Fruit fly (Drosophila melanogaster): ENCODE measurements around the gene Megf8.

The Megf8 gene

DNA sequence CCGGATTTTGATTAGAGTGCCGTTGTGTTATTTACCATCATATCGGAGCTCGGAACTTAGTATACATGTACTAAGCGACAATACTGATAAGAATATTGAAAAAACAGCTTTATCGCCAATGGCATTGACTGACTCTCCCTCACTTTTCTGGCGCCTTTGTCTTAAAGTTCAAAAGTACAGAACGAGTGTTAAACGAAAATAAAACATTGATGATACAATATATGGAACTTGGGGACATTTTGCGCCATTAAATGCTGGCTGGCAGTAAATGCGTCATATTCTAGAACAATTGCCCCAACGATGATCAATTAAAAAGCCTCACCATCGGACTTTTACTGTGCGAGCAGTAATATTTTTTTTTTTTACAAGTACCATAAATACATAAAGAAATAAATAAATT lies 51.9 kb downstream of the Megf8 start (continued):
- TF ChIP-seq ss (GFP tag; optimal IDR thresholded peaks at IDR 0.05) (peak; percentile 15 to 40), Smox (GFP tag; optimal IDR thresholded peaks at IDR 0.05) (no peak), Sox14 (GFP tag; optimal IDR thresholded peaks at IDR 0.05) (peak; percentile 36), achi (GFP tag; optimal IDR thresholded peaks at IDR 0.05) (no peak), CG34406 (GFP tag; optimal IDR thresholded peaks at IDR 0.05) (no peak), CG32006 (GFP tag; optimal IDR thresholded peaks at IDR 0.05) (no peak), CG7368 (GFP tag; optimal IDR thresholded peaks at IDR 0.05) (no peak), CG16779 (tag; optimal IDR thresholded peaks at IDR 0.05) (no peak), OdsH (GFP tag; optimal IDR thresholded peaks at IDR 0.05) (no peak), acj6 (GFP tag; optimal IDR thresholded peaks at IDR 0.05) (no peak), CG3032 (tag; optimal IDR thresholded peaks at IDR 0.05) (no peak), fkh (GFP tag; optimal IDR thresholded peaks at IDR 0.05) (no peak), CG6854 (GFP tag; optimal IDR thresholded peaks at IDR 0.05) (peak; percentile 14)

DNA sequence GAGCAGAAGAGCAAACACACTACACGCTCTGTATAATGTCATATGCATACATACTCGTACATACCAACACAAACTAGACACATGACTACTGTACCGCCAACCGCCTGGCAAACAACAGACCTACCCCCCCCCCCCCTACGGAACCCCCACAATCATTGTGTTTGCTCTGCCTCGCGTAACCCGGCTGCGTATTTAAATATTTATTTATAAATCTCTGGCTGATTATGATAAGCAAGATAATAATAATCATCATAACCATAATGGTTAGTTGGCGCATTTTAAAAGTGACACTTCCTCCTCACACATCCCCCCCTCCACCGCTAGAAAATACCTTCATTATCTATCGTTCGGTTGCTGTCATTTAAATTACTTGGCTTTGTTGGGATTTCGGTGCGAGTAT lies 54.2 kb downstream of the Megf8 start:
- TF ChIP-seq ss (GFP tag; optimal IDR thresholded peaks at IDR 0.05) (peak in 1 of 2 experiments; percentile 55), Smox (GFP tag; optimal IDR thresholded peaks at IDR 0.05) (no peak), dac (GFP tag; optimal IDR thresholded peaks at IDR 0.05) (no peak), acj6 (GFP tag; optimal IDR thresholded peaks at IDR 0.05) (no peak), Eip78C (GFP tag) (peak; percentile 34), svp (GFP tag) (peak; percentile 41), Lpt (GFP tag; optimal IDR thresholded peaks at IDR 0.05) (no peak), CG8632 (GFP tag; optimal IDR thresholded peaks at IDR 0.05) (no peak), fkh (GFP tag; optimal IDR thresholded peaks at IDR 0.05) (peak; percentile 99), CG16779 (tag; optimal IDR thresholded peaks at IDR 0.05) (peak; percentile 2), salr (GFP tag; optimal IDR thresholded peaks at IDR 0.05) (peak in 1 of 2 experiments; percentile 33), CG6792 (GFP tag; optimal IDR thresholded peaks at IDR 0.05) (no peak), CG4318 (GFP tag; optimal IDR thresholded peaks at IDR 0.05) (no peak), eg (GFP tag; IDR thresholded peaks at IDR 0.05) (no peak), Eip93F (GFP tag; optimal IDR thresholded peaks at IDR 0.05) (no peak), CG6276 (GFP tag; optimal IDR thresholded peaks at IDR 0.05) (no peak), CG11294 (GFP tag; IDR thresholded peaks at IDR 0.05) (no peak), CG7368 (GFP tag; optimal IDR thresholded peaks at IDR 0.05) (no peak), CG31627 (GFP tag; optimal IDR thresholded peaks at IDR 0.05) (no peak), Hr38 (GFP tag; optimal IDR thresholded peaks at IDR 0.05) (no peak), Sox14 (GFP tag; optimal IDR thresholded peaks at IDR 0.05) (no peak), CG6808 (GFP tag; optimal IDR thresholded peaks at IDR 0.05) (peak; percentile 7), fd85E (GFP tag; optimal IDR thresholded peaks at IDR 0.05) (no peak)

DNA sequence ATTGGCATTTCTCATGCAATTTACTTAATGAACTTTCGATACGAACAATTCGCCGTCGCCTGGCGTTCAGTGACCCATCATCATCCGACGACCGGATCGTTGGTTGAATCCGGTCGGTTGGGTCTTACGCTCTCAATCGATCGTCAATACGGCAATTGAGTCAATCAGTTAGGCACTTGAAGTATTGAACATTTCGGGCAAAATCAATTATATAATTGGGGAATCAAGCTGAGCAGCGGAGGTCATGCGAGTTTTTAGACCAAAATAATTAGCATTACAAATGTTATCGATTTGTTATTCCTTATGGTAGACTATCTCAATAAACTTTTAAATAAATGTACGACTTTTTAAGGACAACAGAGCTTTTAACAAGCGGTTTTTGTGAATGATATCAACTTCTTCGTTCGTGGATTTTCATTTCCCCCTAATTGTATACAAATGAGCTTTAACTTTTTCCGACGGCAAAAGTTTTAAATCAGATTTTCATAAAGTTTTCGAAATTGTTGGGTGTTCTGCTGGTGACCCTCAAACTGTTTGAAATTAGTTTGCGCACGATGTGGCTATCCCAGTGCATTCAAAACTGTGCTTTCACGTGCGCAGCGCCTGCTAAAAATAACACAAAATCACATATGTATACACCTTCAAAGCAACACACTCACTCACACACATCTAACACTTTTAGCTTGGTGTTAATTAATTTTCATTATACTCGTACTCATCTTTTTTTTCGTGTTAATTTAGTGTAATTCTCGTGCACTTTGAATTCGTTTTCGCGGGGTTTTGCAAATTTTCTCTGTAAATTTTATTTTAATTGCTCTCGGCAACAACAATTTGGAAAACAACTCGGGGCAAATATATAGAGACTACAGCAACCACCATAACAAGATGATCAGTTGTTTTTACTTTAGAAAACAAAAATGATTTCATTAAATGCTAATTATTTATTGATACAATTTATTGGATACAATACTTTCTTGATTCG lies 55.0 kb downstream of the Megf8 start:
- TF ChIP-seq Lpt (GFP tag; optimal IDR thresholded peaks at IDR 0.05), result no peak
- no peak for TF ChIP-seq Eip78C (GFP tag)
- TF ChIP-seq dsx (GFP tag; optimal IDR thresholded peaks at IDR 0.05; ENCODE audit: poor library complexity, severe bottlenecking), result no peak
- no peak for TF ChIP-seq CG1621 (tag; optimal IDR thresholded peaks at IDR 0.05)
- TF ChIP-seq CG7368 (GFP tag; optimal IDR thresholded peaks at IDR 0.05), result no peak
- TF ChIP-seq svp (GFP tag), result peak; percentile 67
- TF ChIP-seq vri (GFP tag; optimal IDR thresholded peaks at IDR 0.05), result peak; percentile 38
- TF ChIP-seq CG3032 (tag; optimal IDR thresholded peaks at IDR 0.05), result no peak
- TF ChIP-seq Hr4 (GFP tag; optimal IDR thresholded peaks at IDR 0.05), result peak; percentile 61
- TF ChIP-seq CG15336 (GFP tag; IDR thresholded peaks at IDR 0.05), result 0 out of 2 replicates have a peak, but pooled peaks have one; percentile 28
- TF ChIP-seq fkh (GFP tag; optimal IDR thresholded peaks at IDR 0.05), result no peak
- TF ChIP-seq CG8119 (GFP tag; IDR thresholded peaks at IDR 0.05), result no peak

Data from whole organism, prepupa.